Worm (Caenorhabditis elegans) whole organism, L1 larva: ENCODE measurements around the gene srj-21.

ENCODE experiments used
- C16A3.4 ChIP-seq: fragments of 150-350 bp; optimal IDR thresholded peaks from 2 replicates; lab custom pipeline; 2014; ENCODE audit warnings: missing biosample characterization, missing genetic modification characterization
- Y116A8C.19 ChIP-seq: sonication (generic microtip); optimal IDR thresholded peaks from 2 replicates; lab custom pipeline; 2016; ENCODE audit warnings: missing compliant biosample characterization, missing genetic modification characterization, borderline replicate concordance
- aha-1 ChIP-seq: fragments of 150-350 bp; optimal IDR thresholded peaks from 2 replicates; lab custom pipeline; 2014; ENCODE audit warnings: missing biosample characterization, missing genetic modification characterization
- aly-2 ChIP-seq: fragments of 150-350 bp; optimal IDR thresholded peaks from 2 replicates; lab custom pipeline; 2014; ENCODE audit warnings: missing biosample characterization, missing genetic modification characterization
- ama-1 ChIP-seq: fragments of 150-350 bp; optimal IDR thresholded peaks from 2 replicates; lab custom pipeline; 2014
- blmp-1 ChIP-seq: fragments of 150-350 bp; optimal IDR thresholded peaks from 2 replicates; lab custom pipeline; 2014; ENCODE audit warnings: missing biosample characterization, missing genetic modification characterization
- ceh-90 ChIP-seq: sonication (generic microtip); optimal IDR thresholded peaks from 2 replicates; lab custom pipeline; 2016; ENCODE audit warnings: missing genetic modification characterization, missing compliant biosample characterization
- ces-1 ChIP-seq: fragments of 150-350 bp; optimal IDR thresholded peaks from 2 replicates; lab custom pipeline; 2014; ENCODE audit warnings: missing biosample characterization, missing genetic modification reagents, missing genetic modification characterization
- dpl-1 ChIP-seq, 3 experiments: fragments of 150-350 bp in 2 of 3; sonication (generic microtip) in 1 of 3; optimal IDR thresholded peaks; 2 replicates each; lab custom pipeline; 2014 to 2017; ENCODE audit warnings: missing biosample characterization in 3 of 3, missing genetic modification characterization in 3 of 3, missing genetic modification reagents in 3 of 3
- dsc-1 ChIP-seq: sonication (generic microtip); optimal IDR thresholded peaks from 2 replicates; lab custom pipeline; 2016; ENCODE audit warnings: mild to moderate bottlenecking, missing genetic modification characterization, missing compliant biosample characterization
- efl-1 ChIP-seq, 4 experiments: fragments of 150-350 bp; optimal IDR thresholded peaks in 3 of 4; peaks in 1 of 4; 1 replicate in 1 of 4; 2 replicates in 3 of 4; lab custom pipeline; 2014; ENCODE audit warnings: missing biosample characterization in 2 of 4, missing genetic modification characterization in 2 of 4, missing genetic modification reagents in 2 of 4
- elt-2 ChIP-seq: sonication (generic microtip); optimal IDR thresholded peaks from 2 replicates; lab custom pipeline; 2016; ENCODE audit warnings: missing genetic modification characterization, mild to moderate bottlenecking, inconsistent platforms, missing compliant biosample characterization, missing genetic modification reagents
- elt-3 ChIP-seq, 6 experiments: fragments of 150-350 bp in 1 of 6; sonication (generic microtip); optimal IDR thresholded peaks; 2 replicates each; lab custom pipeline; 2017 to 2018; ENCODE audit warnings: missing biosample characterization in 6 of 6, missing genetic modification characterization in 6 of 6, inconsistent platforms in 1 of 6
- fkh-8 ChIP-seq: sonication (generic microtip); optimal IDR thresholded peaks from 2 replicates; lab custom pipeline; 2016; ENCODE audit warnings: mild to moderate bottlenecking, missing genetic modification characterization, missing compliant biosample characterization
- fos-1 ChIP-seq: fragments of 150-350 bp; optimal IDR thresholded peaks from 2 replicates; lab custom pipeline; 2014; ENCODE audit warnings: missing biosample characterization, missing genetic modification characterization
- grh-1 ChIP-seq: fragments of 200-800 bp; sonication (Bioruptor generic); IDR thresholded peaks from 2 replicates; pipeline ENCODE4 v1.3.6; 2022; ENCODE audit warnings: missing genetic modification reagents, missing genetic modification characterization, missing compliant biosample characterization
- hlh-17 ChIP-seq: fragments of 200-800 bp; sonication (Bioruptor generic); optimal IDR thresholded peaks from 2 replicates; lab custom pipeline; 2018; ENCODE audit warnings: missing genetic modification characterization, mild to moderate bottlenecking, missing compliant biosample characterization, moderate library complexity, borderline replicate concordance
- hpl-2 ChIP-seq: fragments of 150-350 bp; optimal IDR thresholded peaks from 2 replicates; lab custom pipeline; 2014; ENCODE audit warnings: missing biosample characterization, missing genetic modification reagents, missing genetic modification characterization
- irx-1 ChIP-seq: sonication (generic microtip); optimal IDR thresholded peaks from 2 replicates; lab custom pipeline; 2016; ENCODE audit warnings: missing genetic modification characterization, missing compliant biosample characterization
- jun-1 ChIP-seq: fragments of 150-350 bp; optimal IDR thresholded peaks from 2 replicates; lab custom pipeline; 2014; ENCODE audit warnings: missing biosample characterization, missing genetic modification reagents, missing genetic modification characterization
- lin-13 ChIP-seq: fragments of 150-350 bp; optimal IDR thresholded peaks from 2 replicates; lab custom pipeline; 2014; ENCODE audit warnings: missing biosample characterization, missing genetic modification reagents, missing genetic modification characterization
- lin-14 ChIP-seq: fragments of 200-800 bp; sonication (Bioruptor generic); optimal IDR thresholded peaks from 2 replicates; lab custom pipeline; 2018; ENCODE audit warnings: mild to moderate bottlenecking, missing genetic modification characterization, moderate library complexity, missing compliant biosample characterization
- lin-39 ChIP-seq: fragments of 150-350 bp; optimal IDR thresholded peaks from 2 replicates; lab custom pipeline; 2014; ENCODE audit warnings: missing biosample characterization, missing genetic modification reagents, missing genetic modification characterization
- lir-3 ChIP-seq: sonication (generic microtip); optimal IDR thresholded peaks from 2 replicates; lab custom pipeline; 2016; ENCODE audit warnings: mild to moderate bottlenecking, missing genetic modification characterization, moderate library complexity, missing compliant biosample characterization; ENCODE audit not compliant: poor library complexity
- lsy-2 ChIP-seq, 2 experiments: fragments of 150-350 bp; optimal IDR thresholded peaks; 2 replicates each; lab custom pipeline; 2014; ENCODE audit warnings: missing biosample characterization in 2 of 2, missing genetic modification characterization in 2 of 2
- mdl-1 ChIP-seq, 2 experiments: fragments of 150-350 bp; optimal IDR thresholded peaks; 2 replicates each; lab custom pipeline; 2014 to 2017; ENCODE audit warnings: missing biosample characterization in 2 of 2, missing genetic modification characterization in 2 of 2, inconsistent platforms in 1 of 2
- mep-1 ChIP-seq: fragments of 150-350 bp; optimal IDR thresholded peaks from 2 replicates; lab custom pipeline; 2014; ENCODE audit warnings: missing biosample characterization, missing genetic modification characterization
- nhr-11 ChIP-seq: fragments of 150-350 bp; optimal IDR thresholded peaks from 2 replicates; lab custom pipeline; 2014; ENCODE audit warnings: missing biosample characterization, missing genetic modification characterization
- nhr-12 ChIP-seq: sonication (generic microtip); optimal IDR thresholded peaks from 2 replicates; lab custom pipeline; 2017; ENCODE audit warnings: missing biosample characterization, missing genetic modification characterization
- nhr-19 ChIP-seq: fragments of 200-800 bp; sonication (Bioruptor generic); conservative IDR thresholded peaks from 2 replicates; pipeline ENCODE4 v1.3.6; 2022; ENCODE audit warnings: missing genetic modification characterization, missing compliant biosample characterization
- nhr-20 ChIP-seq: sonication (generic microtip); optimal IDR thresholded peaks from 2 replicates; lab custom pipeline; 2016; ENCODE audit warnings: mild to moderate bottlenecking, missing genetic modification characterization, missing compliant biosample characterization
- nhr-237 ChIP-seq: fragments of 150-350 bp; optimal IDR thresholded peaks from 2 replicates; lab custom pipeline; 2014; ENCODE audit warnings: missing biosample characterization, missing genetic modification characterization
- nhr-47 ChIP-seq: sonication (generic microtip); optimal IDR thresholded peaks from 2 replicates; lab custom pipeline; 2016; ENCODE audit warnings: mild to moderate bottlenecking, missing genetic modification characterization, moderate library complexity, missing compliant biosample characterization
- nhr-71 ChIP-seq: sonication (generic microtip); optimal IDR thresholded peaks from 2 replicates; lab custom pipeline; 2016; ENCODE audit warnings: mild to moderate bottlenecking, missing genetic modification characterization, moderate library complexity, missing compliant biosample characterization
- nhr-76 ChIP-seq: sonication (generic microtip); optimal IDR thresholded peaks from 2 replicates; lab custom pipeline; 2017; ENCODE audit warnings: missing biosample characterization, missing genetic modification characterization
- nhr-85 ChIP-seq: sonication (generic microtip); peaks from one replicate; lab custom pipeline; 2016; ENCODE audit warnings: missing genetic modification characterization, inconsistent platforms, missing compliant biosample characterization
- nhr-90 ChIP-seq: sonication (generic microtip); optimal IDR thresholded peaks from 2 replicates; lab custom pipeline; 2016; ENCODE audit warnings: mild to moderate bottlenecking, missing genetic modification characterization, missing compliant biosample characterization; ENCODE audit not compliant: poor library complexity
- pax-3 ChIP-seq: fragments of 200-800 bp; sonication (Bioruptor generic); optimal IDR thresholded peaks from 2 replicates; lab custom pipeline; 2018; ENCODE audit warnings: mild to moderate bottlenecking, missing genetic modification characterization, moderate library complexity, missing compliant biosample characterization
- rnt-1 ChIP-seq: sonication (generic microtip); optimal IDR thresholded peaks from 2 replicates; lab custom pipeline; 2016; ENCODE audit warnings: mild to moderate bottlenecking, missing genetic modification characterization, moderate library complexity, missing compliant biosample characterization
- skn-1 ChIP-seq: fragments of 150-350 bp; optimal IDR thresholded peaks from 2 replicates; lab custom pipeline; 2014; ENCODE audit warnings: missing biosample characterization, missing genetic modification characterization
- snpc-4 ChIP-seq: fragments of 150-350 bp; optimal IDR thresholded peaks from 2 replicates; lab custom pipeline; 2014; ENCODE audit warnings: missing biosample characterization, missing genetic modification characterization
- snu-23 ChIP-seq: sonication (generic microtip); optimal IDR thresholded peaks from 2 replicates; lab custom pipeline; 2016; ENCODE audit warnings: missing genetic modification characterization, missing compliant biosample characterization
- swsn-7 ChIP-seq: sonication (generic microtip); optimal IDR thresholded peaks from 2 replicates; lab custom pipeline; 2016; ENCODE audit warnings: missing genetic modification characterization, missing compliant biosample characterization
- tbx-2 ChIP-seq: sonication (generic microtip); optimal IDR thresholded peaks from 2 replicates; lab custom pipeline; 2016; ENCODE audit warnings: missing genetic modification characterization, missing compliant biosample characterization
- unc-130 ChIP-seq: fragments of 150-350 bp; optimal IDR thresholded peaks from 2 replicates; lab custom pipeline; 2017; ENCODE audit warnings: missing biosample characterization, missing genetic modification characterization, inconsistent platforms
- unc-30 ChIP-seq: sonication (generic microtip); optimal IDR thresholded peaks from 2 replicates; lab custom pipeline; 2017; ENCODE audit warnings: missing biosample characterization, missing genetic modification characterization
- unc-86 ChIP-seq: sonication (generic microtip); optimal IDR thresholded peaks from 2 replicates; lab custom pipeline; 2016; ENCODE audit warnings: missing genetic modification characterization, missing compliant biosample characterization
- vab-15 ChIP-seq: sonication (generic microtip); optimal IDR thresholded peaks from 2 replicates; lab custom pipeline; 2017; ENCODE audit warnings: missing genotype, mild to moderate bottlenecking, missing genetic modification characterization, missing compliant biosample characterization
- xbp-1 ChIP-seq: sonication (generic microtip); optimal IDR thresholded peaks from 2 replicates; lab custom pipeline; 2016; ENCODE audit warnings: missing genetic modification characterization, missing compliant biosample characterization
- zag-1 ChIP-seq: fragments of 150-350 bp; optimal IDR thresholded peaks from 2 replicates; lab custom pipeline; 2014; ENCODE audit warnings: missing biosample characterization, missing genetic modification characterization
- zip-4 ChIP-seq: fragments of 200-800 bp; sonication (Bioruptor generic); optimal IDR thresholded peaks from 2 replicates; lab custom pipeline; 2018; ENCODE audit warnings: mild to moderate bottlenecking, missing genetic modification characterization, moderate library complexity, missing compliant biosample characterization
- ztf-11 ChIP-seq, 2 experiments: sonication (generic microtip); optimal IDR thresholded peaks; 2 replicates each; lab custom pipeline; 2016 to 2017; ENCODE audit warnings: missing genetic modification characterization in 2 of 2, missing biosample characterization in 1 of 2, missing compliant biosample characterization in 1 of 2
- ztf-4 ChIP-seq: fragments of 150-350 bp; optimal IDR thresholded peaks from 2 replicates; lab custom pipeline; 2014; ENCODE audit warnings: missing biosample characterization, missing genetic modification characterization

srj-21 gene

ce11 chrV:10719833-10720170 lies 25.3 kb upstream of the srj-21 start:
- TF ChIP-seq snu-23, result peak; percentile 85
- peak; percentile 59 for TF ChIP-seq mep-1 (tag; lab: Kevin White, UChicago)
- peak; percentile 20 for TF ChIP-seq lin-39
- no peak for TF ChIP-seq nhr-76 (tag; lab: Kevin White, UChicago)
- TF ChIP-seq aha-1, result peak; percentile 32
- peak; percentile 66 for TF ChIP-seq snpc-4
- TF ChIP-seq lin-13 (GFP tag; lab: Kevin White, UChicago), result peak; percentile 60
- no peak for TF ChIP-seq unc-30 (tag; lab: Kevin White, UChicago)
- peak; percentile 29 to 63 (median 30) for TF ChIP-seq dpl-1 (GFP tag; optimal IDR thresholded peaks at IDR 0.05; lab: Kevin White, UChicago)
- no peak for TF ChIP-seq nhr-12 (tag; lab: Kevin White, UChicago)
- TF ChIP-seq C16A3.4, result peak; percentile 85
- peak; percentile 82 for TF ChIP-seq lir-3 (tag; lab: Kevin White, UChicago)
- TF ChIP-seq zip-4, result peak; percentile 1
- no peak for TF ChIP-seq fos-1 (tag; lab: Kevin White, UChicago)
- TF ChIP-seq fkh-8 (tag; lab: Kevin White, UChicago), result peak; percentile 42
- TF ChIP-seq hlh-17 (GFP tag; lab: Kevin White, UChicago), result no peak
- peak; percentile 67 for TF ChIP-seq nhr-47 (tag; lab: Kevin White, UChicago)
- peak; percentile 64 for TF ChIP-seq ama-1
- peak in 1 of 2 experiments; percentile 97 for TF ChIP-seq mdl-1 (tag; optimal IDR thresholded peaks at IDR 0.05; lab: Kevin White, UChicago)
- peak; percentile 51 for TF ChIP-seq xbp-1 (tag; lab: Kevin White, UChicago)
- TF ChIP-seq swsn-7, result peak; percentile 50
- no peak for TF ChIP-seq aly-2 (tag; lab: Kevin White, UChicago)
- TF ChIP-seq nhr-85, result peak; percentile 99
- TF ChIP-seq unc-86 (tag; lab: Kevin White, UChicago), result no peak
- peak; percentile 36 for TF ChIP-seq skn-1 (tag; lab: Kevin White, UChicago)
- peak; percentile 28 for TF ChIP-seq nhr-11 (tag; lab: Kevin White, UChicago)
- TF ChIP-seq rnt-1 (tag; lab: Kevin White, UChicago), result peak; percentile 72
- no peak for TF ChIP-seq zag-1 (tag; lab: Kevin White, UChicago)
- TF ChIP-seq nhr-71 (tag; lab: Kevin White, UChicago), result peak; percentile 92
- TF ChIP-seq Y116A8C.19 (tag; lab: Kevin White, UChicago), result no peak
- peak; percentile 71 for TF ChIP-seq vab-15
- peak; percentile 58 for TF ChIP-seq grh-1 (GFP tag; lab: Robert Waterston, UW)
- peak; percentile 96 for TF ChIP-seq nhr-20 (tag; lab: Kevin White, UChicago)
- no peak for TF ChIP-seq ceh-90 (tag; lab: Kevin White, UChicago)
- peak; percentile 46 for TF ChIP-seq ztf-4 (tag; lab: Kevin White, UChicago)
- peak; percentile 53 for TF ChIP-seq elt-2
- peak; percentile 36 for TF ChIP-seq dsc-1
- TF ChIP-seq unc-130 (tag; lab: Kevin White, UChicago), result peak; percentile 86
- TF ChIP-seq jun-1, result peak; percentile 25
- peak; percentile 80 for TF ChIP-seq nhr-19 (GFP tag; lab: Robert Waterston, UW)
- TF ChIP-seq lsy-2 (tag; optimal IDR thresholded peaks at IDR 0.05; lab: Kevin White, UChicago), result peak; percentile 50 to 90
- peak; percentile 84 for TF ChIP-seq tbx-2
- no peak for TF ChIP-seq ces-1 (GFP tag; lab: Kevin White, UChicago)
- peak; percentile 35 to 44 for TF ChIP-seq efl-1 (optimal IDR thresholded peaks at IDR 0.05; lab: Kevin White, UChicago)
- TF ChIP-seq efl-1 (GFP tag; optimal IDR thresholded peaks at IDR 0.05 in 1 of 2; lab: Kevin White, UChicago), result peak; percentile 37 to 94
- peak; percentile 92 for TF ChIP-seq lin-14 (GFP tag; lab: Kevin White, UChicago)
- peak; percentile 76 for TF ChIP-seq nhr-90 (tag; lab: Kevin White, UChicago)
- TF ChIP-seq irx-1, result peak; percentile 64
- peak; percentile 95 for TF ChIP-seq blmp-1
- peak in 2 of 6 experiments; percentile 88 to 89 for TF ChIP-seq elt-3 (tag; optimal IDR thresholded peaks at IDR 0.05; lab: Kevin White, UChicago)
- TF ChIP-seq ztf-11 (tag; optimal IDR thresholded peaks at IDR 0.05; lab: Kevin White, UChicago), result no peak
- peak; percentile 59 for TF ChIP-seq hpl-2
- TF ChIP-seq nhr-237, result no peak
- peak; percentile 76 for TF ChIP-seq pax-3 (tag; lab: Kevin White, UChicago)
